Fruit fly (Drosophila melanogaster) whole organism, embryonic: ENCODE results near the gene DnaJ-1.

Experiments
- Antp ChIP-seq: fragments of 200-800 bp; sonication (Bioruptor generic); optimal IDR thresholded peaks from 3 replicates; lab custom pipeline; 2016; ENCODE audit warnings: missing biosample characterization, missing genetic modification characterization
- B-H1 ChIP-seq: fragments of 200-800 bp; sonication (Bioruptor generic); IDR thresholded peaks from 3 replicates; pipeline ENCODE4 v1.3.6; 2022; ENCODE audit warnings: missing biosample characterization, missing genetic modification characterization
- B-H2 ChIP-seq: fragments of 200-800 bp; sonication (Bioruptor generic); optimal IDR thresholded peaks from 2 replicates; lab custom pipeline; 2018; ENCODE audit warnings: missing biosample characterization, mild to moderate bottlenecking, missing genetic modification characterization
- CG10209 ChIP-seq: fragments of 200-800 bp; sonication (Bioruptor generic); optimal IDR thresholded peaks from 3 replicates; lab custom pipeline; 2017; ENCODE audit warnings: missing biosample characterization, mild to moderate bottlenecking, missing genetic modification characterization, missing genetic modification reagents
- CG10654 ChIP-seq: fragments of 200-800 bp; sonication (Bioruptor generic); optimal IDR thresholded peaks from 2 replicates; lab custom pipeline; 2016; ENCODE audit warnings: missing biosample characterization, missing genetic modification characterization
- CG11696 ChIP-seq: fragments of 200-800 bp; sonication (Bioruptor generic); IDR thresholded peaks from 2 replicates; pipeline ENCODE4 v1.3.6; 2022; ENCODE audit warnings: missing biosample characterization, missing genetic modification characterization
- CG12236 ChIP-seq: fragments of 200-800 bp; sonication (Bioruptor generic); optimal IDR thresholded peaks from 2 replicates; lab custom pipeline; 2016; ENCODE audit warnings: missing biosample characterization, missing genetic modification characterization
- CG13894 ChIP-seq: fragments of 200-800 bp; sonication (Bioruptor generic); optimal IDR thresholded peaks from 3 replicates; lab custom pipeline; 2018; ENCODE audit warnings: missing biosample characterization, mild to moderate bottlenecking, missing genetic modification characterization, moderate library complexity
- CG14050 ChIP-seq: fragments of 200-800 bp; sonication (Bioruptor generic); IDR thresholded peaks from 3 replicates; pipeline ENCODE4 v1.3.6; 2022; ENCODE audit warnings: missing biosample characterization, missing genetic modification characterization
- CG15479 ChIP-seq: fragments of 200-800 bp; sonication (Bioruptor generic); optimal IDR thresholded peaks from 3 replicates; lab custom pipeline; 2019; ENCODE audit warnings: missing biosample characterization, mild to moderate bottlenecking, missing genetic modification characterization, moderate library complexity
- CG18262 ChIP-seq: fragments of 200-800 bp; optimal IDR thresholded peaks from 3 replicates; lab custom pipeline; 2019; ENCODE audit warnings: missing biosample characterization, mild to moderate bottlenecking, missing genetic modification characterization, moderate library complexity
- CG2678 ChIP-seq: fragments of 200-800 bp; sonication (Bioruptor generic); optimal IDR thresholded peaks from 3 replicates; lab custom pipeline; 2019; ENCODE audit warnings: missing biosample characterization, mild to moderate bottlenecking, missing genetic modification characterization, moderate library complexity
- CG2875 ChIP-seq: fragments of 200-800 bp; sonication (Bioruptor generic); optimal IDR thresholded peaks from 2 replicates; lab custom pipeline; 2017; ENCODE audit warnings: missing biosample characterization, mild to moderate bottlenecking, missing genetic modification characterization, missing genetic modification reagents
- CG30020 ChIP-seq: fragments of 200-800 bp; optimal IDR thresholded peaks from 2 replicates; lab custom pipeline; 2019; ENCODE audit warnings: missing biosample characterization, mild to moderate bottlenecking, missing genetic modification characterization, moderate library complexity
- CG33557 ChIP-seq: fragments of 200-800 bp; sonication (Bioruptor generic); optimal IDR thresholded peaks from 2 replicates; lab custom pipeline; 2019; ENCODE audit warnings: missing biosample characterization, mild to moderate bottlenecking, missing genetic modification characterization, moderate library complexity
- CG3407 ChIP-seq: fragments of 200-800 bp; sonication (Bioruptor generic); optimal IDR thresholded peaks from 2 replicates; lab custom pipeline; 2018; ENCODE audit warnings: missing biosample characterization, mild to moderate bottlenecking, missing genetic modification characterization
- CG43689 ChIP-seq: fragments of 200-800 bp; sonication (Bioruptor generic); IDR thresholded peaks from 2 replicates; pipeline ENCODE4 v1.3.6; 2022; ENCODE audit warnings: missing biosample characterization, missing genetic modification characterization
- CG4854 ChIP-seq: fragments of 200-800 bp; sonication (Bioruptor generic); optimal IDR thresholded peaks from 2 replicates; lab custom pipeline; 2016; ENCODE audit warnings: missing biosample characterization, missing genetic modification characterization, inconsistent platforms
- CG5245 ChIP-seq: fragments of 200-800 bp; sonication (Bioruptor generic); optimal IDR thresholded peaks from 3 replicates; lab custom pipeline; 2016; ENCODE audit warnings: missing biosample characterization, missing genetic modification characterization
- CG7745 ChIP-seq: fragments of 200-800 bp; sonication (Bioruptor generic); optimal IDR thresholded peaks from 2 replicates; lab custom pipeline; 2018; ENCODE audit warnings: missing biosample characterization, mild to moderate bottlenecking, missing genetic modification characterization, moderate library complexity
- CG7839 ChIP-seq: fragments of 200-800 bp; sonication (Bioruptor generic); optimal IDR thresholded peaks from 3 replicates; lab custom pipeline; 2018; ENCODE audit warnings: missing biosample characterization, mild to moderate bottlenecking, missing genetic modification characterization, moderate library complexity
- CG8944 ChIP-seq: fragments of 200-800 bp; sonication (Bioruptor generic); optimal IDR thresholded peaks from 3 replicates; lab custom pipeline; 2016; ENCODE audit warnings: missing biosample characterization, missing genetic modification characterization
- Camta ChIP-seq: fragments of 200-800 bp; sonication (Bioruptor generic); optimal IDR thresholded peaks from 2 replicates; lab custom pipeline; 2016; ENCODE audit warnings: missing biosample characterization, missing genetic modification characterization
- Dll ChIP-seq: fragments of 200-800 bp; sonication (Bioruptor generic); IDR thresholded peaks from 4 replicates; pipeline ENCODE4 v1.3.6; 2022; ENCODE audit warnings: missing biosample characterization, missing genetic modification characterization; ENCODE audit not compliant: partially characterized antibody
- Dref ChIP-seq: fragments of 200-800 bp; sonication (Bioruptor generic); IDR thresholded peaks from 2 replicates; pipeline ENCODE4 v1.3.6; 2022; ENCODE audit warnings: missing biosample characterization, missing genetic modification characterization
- Hr3 ChIP-seq: fragments of 200-800 bp; sonication (Bioruptor generic); optimal IDR thresholded peaks from 3 replicates; lab custom pipeline; 2016; ENCODE audit warnings: missing biosample characterization, missing genetic modification characterization
- Kr ChIP-seq: fragments of 200-800 bp; sonication (Bioruptor generic); optimal IDR thresholded peaks from 2 replicates; lab custom pipeline; 2017; ENCODE audit warnings: missing biosample characterization, mild to moderate bottlenecking, missing genetic modification characterization
- MTF-1 ChIP-seq: fragments of 200-800 bp; sonication (Bioruptor generic); optimal IDR thresholded peaks from 2 replicates; lab custom pipeline; 2018; ENCODE audit warnings: missing biosample characterization, mild to moderate bottlenecking, missing genetic modification characterization, borderline replicate concordance
- Mad ChIP-seq: fragments of 200-800 bp; sonication (Bioruptor generic); optimal IDR thresholded peaks from 2 replicates; lab custom pipeline; 2016; ENCODE audit warnings: missing biosample characterization, missing genetic modification characterization
- Mrtf ChIP-seq: fragments of 200-800 bp; sonication (Bioruptor generic); IDR thresholded peaks from 3 replicates; pipeline ENCODE4 v1.3.6; 2022; ENCODE audit warnings: missing biosample characterization, missing genetic modification characterization
- Myb ChIP-seq: fragments of 200-800 bp; sonication (Bioruptor generic); optimal IDR thresholded peaks from 2 replicates; lab custom pipeline; 2016; ENCODE audit warnings: missing biosample characterization, missing genetic modification characterization
- NC2β ChIP-seq: fragments of 200-800 bp; sonication (Bioruptor generic); optimal IDR thresholded peaks from 2 replicates; lab custom pipeline; 2016; ENCODE audit warnings: missing biosample characterization, missing genetic modification characterization
- Nf-YA ChIP-seq: fragments of 200-800 bp; sonication (Bioruptor generic); IDR thresholded peaks from 2 replicates; pipeline ENCODE4 v1.3.6; 2022; ENCODE audit warnings: missing biosample characterization, missing genetic modification characterization
- NfI ChIP-seq: fragments of 200-800 bp; sonication (Bioruptor generic); optimal IDR thresholded peaks from 3 replicates; lab custom pipeline; 2018; ENCODE audit warnings: missing biosample characterization, mild to moderate bottlenecking, missing genetic modification characterization, moderate library complexity
- Scr ChIP-seq: fragments of 200-800 bp; sonication (Bioruptor generic); IDR thresholded peaks from 2 replicates; pipeline ENCODE4 v1.3.6; 2022; ENCODE audit warnings: missing biosample characterization, missing genetic modification characterization; ENCODE audit not compliant: partially characterized antibody
- Sox102F ChIP-seq: fragments of 200-800 bp; sonication (Bioruptor generic); optimal IDR thresholded peaks from 2 replicates; lab custom pipeline; 2018; ENCODE audit warnings: missing biosample characterization, mild to moderate bottlenecking, missing genetic modification characterization, moderate library complexity
- ap ChIP-seq: fragments of 200-800 bp; sonication (Bioruptor generic); IDR thresholded peaks from 2 replicates; pipeline ENCODE4 v1.3.6; 2022; ENCODE audit warnings: missing biosample characterization, missing genetic modification characterization
- chinmo ChIP-seq: fragments of 200-800 bp; sonication (Bioruptor generic); IDR thresholded peaks from 4 replicates; pipeline ENCODE4 v1.3.6; 2022; ENCODE audit warnings: missing biosample characterization, missing genetic modification characterization; ENCODE audit not compliant: partially characterized antibody
- dati ChIP-seq: fragments of 200-800 bp; sonication (Bioruptor generic); IDR thresholded peaks from 2 replicates; pipeline ENCODE4 v1.3.6; 2022; ENCODE audit warnings: missing biosample characterization, missing genetic modification characterization
- dmrt99B ChIP-seq: fragments of 200-800 bp; sonication (Bioruptor generic); optimal IDR thresholded peaks from 2 replicates; lab custom pipeline; 2018; ENCODE audit warnings: missing biosample characterization, mild to moderate bottlenecking, missing genetic modification characterization, moderate library complexity
- gro ChIP-seq: fragments of 200-800 bp; sonication (Bioruptor generic); optimal IDR thresholded peaks from 2 replicates; lab custom pipeline; 2016; ENCODE audit warnings: missing biosample characterization, missing genetic modification characterization
- jumu ChIP-seq: fragments of 200-800 bp; sonication (Bioruptor generic); optimal IDR thresholded peaks from 3 replicates; lab custom pipeline; 2016; ENCODE audit warnings: missing biosample characterization, missing genetic modification characterization
- kay ChIP-seq: fragments of 200-800 bp; sonication (Bioruptor generic); optimal IDR thresholded peaks from 2 replicates; lab custom pipeline; 2016; ENCODE audit warnings: missing biosample characterization, missing genetic modification characterization
- lov ChIP-seq, 2 experiments: fragments of 200-800 bp in 1 of 2; fragments of >200 bp in 1 of 2; sonication (Bioruptor generic) in 1 of 2; IDR thresholded peaks in 1 of 2; optimal IDR thresholded peaks in 1 of 2; 2 replicates in 1 of 2; 3 replicates in 1 of 2; pipeline versions ENCODE4 v1.3.6 to Lab custom; 2017 to 2022; ENCODE audit warnings: missing biosample characterization in 1 of 2, missing genetic modification characterization in 1 of 2
- maf-S ChIP-seq: fragments of 200-800 bp; sonication (Bioruptor generic); optimal IDR thresholded peaks from 2 replicates; lab custom pipeline; 2016; ENCODE audit warnings: missing biosample characterization, missing genetic modification characterization
- stwl ChIP-seq: fragments of 200-800 bp; sonication (Bioruptor generic); optimal IDR thresholded peaks from 3 replicates; lab custom pipeline; 2018; ENCODE audit warnings: missing biosample characterization, mild to moderate bottlenecking, missing genetic modification characterization, moderate library complexity
- tap ChIP-seq: fragments of 200-800 bp; optimal IDR thresholded peaks from 3 replicates; lab custom pipeline; 2019; ENCODE audit warnings: missing biosample characterization, mild to moderate bottlenecking, missing genetic modification characterization, moderate library complexity
- tup ChIP-seq: fragments of 200-800 bp; sonication (Bioruptor generic); optimal IDR thresholded peaks from 2 replicates; lab custom pipeline; 2016; ENCODE audit warnings: missing biosample characterization, mild to moderate bottlenecking, missing genetic modification characterization, moderate library complexity
- zfh2 ChIP-seq: fragments of 200-800 bp; sonication (Bioruptor generic); optimal IDR thresholded peaks from 2 replicates; lab custom pipeline; 2016; ENCODE audit warnings: missing biosample characterization, missing genetic modification characterization

The DnaJ-1 gene

dm6 chr3L:5752903-5753604, 1.1 kb upstream of the DnaJ-1 start, which contains the start of gene Usp47 (continued):
- TF ChIP-seq CG4854 (GFP tag; lab: Kevin White, UChicago) = no peak
- TF ChIP-seq CG14050 (GFP tag; lab: Robert Waterston, UW) = no peak
- no peak for TF ChIP-seq CG33557 (GFP tag; lab: Kevin White, UChicago)
- TF ChIP-seq CG43689 (GFP tag; lab: Robert Waterston, UW) = no peak
- TF ChIP-seq Dref (GFP tag; lab: Robert Waterston, UW) = peak; percentile 39; the same call in 1 of the 2 replicates
- TF ChIP-seq Mad (GFP tag; lab: Kevin White, UChicago) = no peak
- TF ChIP-seq maf-S (GFP tag; lab: Kevin White, UChicago) = no peak
- no peak for TF ChIP-seq CG2875 (GFP tag; lab: Kevin White, UChicago)
- no peak for TF ChIP-seq jumu
- no peak; the same call in 2 of the 4 replicates for TF ChIP-seq Dll (GFP tag; lab: Robert Waterston, UW)
- no peak for TF ChIP-seq CG3407 (GFP tag; lab: Kevin White, UChicago)
- TF ChIP-seq CG5245 (GFP tag; lab: Kevin White, UChicago) = no peak
- TF ChIP-seq stwl (tag; lab: Kevin White, UChicago) = peak; percentile 32
- TF ChIP-seq CG10209 (GFP tag; lab: Kevin White, UChicago) = no peak
- TF ChIP-seq CG13894 = peak; percentile 29
- no peak for TF ChIP-seq MTF-1 (GFP tag; lab: Kevin White, UChicago)
- no peak for TF ChIP-seq CG30020 (tag; lab: Kevin White, UChicago)
- no peak for TF ChIP-seq zfh2
- TF ChIP-seq Sox102F (GFP tag; lab: Kevin White, UChicago) = no peak
- TF ChIP-seq gro (GFP tag; lab: Kevin White, UChicago) = no peak
- TF ChIP-seq CG7745 = no peak
- no peak for TF ChIP-seq CG18262
- TF ChIP-seq CG12236 = no peak
- no peak for TF ChIP-seq CG10654 (GFP tag; lab: Kevin White, UChicago)
- TF ChIP-seq Kr (GFP tag; lab: Kevin White, UChicago) = no peak
- no peak for TF ChIP-seq Mrtf (GFP tag; lab: Robert Waterston, UW)
- TF ChIP-seq chinmo (GFP tag; lab: Robert Waterston, UW) = no peak
- no peak for TF ChIP-seq kay
- no peak for TF ChIP-seq CG15479
- TF ChIP-seq Scr (GFP tag; lab: Robert Waterston, UW) = no peak; the same call in 1 of the 2 replicates
- TF ChIP-seq CG2678 (tag; lab: Kevin White, UChicago) = no peak
- TF ChIP-seq CG7839 (tag; lab: Kevin White, UChicago) = no peak
- no peak for TF ChIP-seq Camta (GFP tag; lab: Kevin White, UChicago)
- no peak for TF ChIP-seq dmrt99B (tag; lab: Kevin White, UChicago)
- TF ChIP-seq NC2β (GFP tag; lab: Kevin White, UChicago) = peak; percentile 34
- TF ChIP-seq CG8944 (GFP tag; lab: Kevin White, UChicago) = no peak
- TF ChIP-seq Myb (GFP tag; lab: Kevin White, UChicago) = peak; percentile 82
- TF ChIP-seq tup = no peak
- TF ChIP-seq B-H1 = no peak
- no peak for TF ChIP-seq NfI
- TF ChIP-seq B-H2 (GFP tag; lab: Kevin White, UChicago) = no peak
- TF ChIP-seq Antp = no peak
- no peak for TF ChIP-seq tap (tag; lab: Kevin White, UChicago)
- TF ChIP-seq Hr3 = no peak
- TF ChIP-seq ap (GFP tag; lab: Robert Waterston, UW) = no peak
- no peak for TF ChIP-seq CG11696 (GFP tag; lab: Robert Waterston, UW)
- no peak for TF ChIP-seq dati
- TF ChIP-seq lov (optimal IDR thresholded peaks at IDR 0.05; lab: Kevin White, UChicago) = no peak
- no peak for TF ChIP-seq lov (GFP tag; IDR thresholded peaks at IDR 0.05; lab: Robert Waterston, UW)
- TF ChIP-seq Nf-YA (GFP tag; lab: Robert Waterston, UW) = no peak
